Worm (Caenorhabditis elegans): ENCODE results near the gene pigt-1.
A peak's percentile ranks its signal among the peaks of the same experiment; 100 is the strongest.

The pigt-1 gene

DNA sequence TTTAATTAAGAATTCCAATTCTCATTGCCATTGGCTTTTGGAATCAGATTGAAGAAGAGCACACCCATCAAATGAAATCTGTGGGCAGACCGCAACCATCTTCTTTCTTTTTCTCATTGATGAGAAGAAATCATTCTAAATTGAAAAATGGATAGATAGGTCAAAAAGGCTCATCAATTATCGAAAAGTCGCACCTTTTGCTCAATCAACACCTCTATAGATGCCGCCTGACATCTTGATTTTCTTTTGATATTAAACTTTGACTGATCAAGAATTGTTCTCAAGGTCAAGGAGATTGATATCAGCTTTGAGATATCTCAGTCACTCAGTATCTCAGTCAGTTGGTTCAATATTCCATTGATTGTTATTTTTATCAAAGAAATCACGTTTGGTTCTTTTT lies 48.7 kb downstream of the pigt-1 start:
- TF ChIP-seq lsy-2 (tag; optimal IDR thresholded peaks at IDR 0.05) (peak in 1 of 2 experiments; percentile 26), aha-1 (tag; optimal IDR thresholded peaks at IDR 0.05) (no peak), nhr-71 (tag; optimal IDR thresholded peaks at IDR 0.05) (peak; percentile 51), C34B4.2 (tag; optimal IDR thresholded peaks at IDR 0.05) (no peak), lin-14 (GFP tag; optimal IDR thresholded peaks at IDR 0.05) (peak; percentile 44), ztf-11 (tag; optimal IDR thresholded peaks at IDR 0.05) (no peak), rnt-1 (tag; optimal IDR thresholded peaks at IDR 0.05) (peak; percentile 49), fkh-4 (tag; optimal IDR thresholded peaks at IDR 0.05; ENCODE audit: borderline replicate concordance) (no peak), mdl-1 (tag; optimal IDR thresholded peaks at IDR 0.05) (no peak), efl-1 (optimal IDR thresholded peaks at IDR 0.05) (no peak), efl-1 (GFP tag; optimal IDR thresholded peaks at IDR 0.05 in 1 of 2) (no peak), lin-39 (tag; optimal IDR thresholded peaks at IDR 0.05) (peak; percentile 65), pag-3 (tag; optimal IDR thresholded peaks at IDR 0.05; ENCODE audit: borderline replicate concordance, insufficient read depth) (peak; percentile 5)

DNA sequence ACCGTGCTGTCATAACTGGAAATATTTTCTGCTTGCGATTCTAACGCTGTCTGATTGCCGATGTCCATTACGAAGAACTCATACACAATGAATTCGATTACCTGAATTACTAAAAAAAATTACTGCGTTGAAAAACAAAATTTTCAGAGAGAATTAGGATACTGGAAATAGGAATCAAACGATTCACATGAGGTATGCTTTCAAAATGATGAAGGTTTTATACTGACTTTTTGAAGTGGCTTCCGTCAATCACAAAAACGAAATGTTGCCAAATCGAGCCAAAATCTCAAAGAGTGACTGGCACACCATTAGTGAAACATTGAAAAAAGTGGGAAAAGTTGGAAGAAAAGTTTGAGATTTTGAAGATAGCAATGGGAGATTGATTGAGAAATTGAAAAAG lies 49.5 kb downstream of the pigt-1 start, which contains the start of gene zzz-1:
TSS of gene zzz-1 (minus strand) at position 101 of the 400 bp plus-strand sequence.
- TF ChIP-seq sup-37 (GFP tag; optimal IDR thresholded peaks at IDR 0.05), result no peak
- TF ChIP-seq pax-3 (tag; optimal IDR thresholded peaks at IDR 0.05), result no peak
- TF ChIP-seq swsn-7 (tag; optimal IDR thresholded peaks at IDR 0.05), result no peak
- TF ChIP-seq nhr-20 (tag; optimal IDR thresholded peaks at IDR 0.05), result no peak

Measured in whole organism, L1 larva.